Worm (Caenorhabditis elegans) whole organism, L2 larva: ENCODE results near the gene nspc-18.

ENCODE experiments used
- C34F6.9 ChIP-seq: fragments of 150-350 bp; optimal IDR thresholded peaks from 2 replicates; lab custom pipeline; 2014; ENCODE audit warnings: missing biosample characterization, missing genetic modification characterization
- F13H6.1 ChIP-seq: sonication (generic microtip); optimal IDR thresholded peaks from 2 replicates; lab custom pipeline; 2016; ENCODE audit warnings: missing genetic modification characterization, missing compliant biosample characterization
- R02D3.7 ChIP-seq: fragments of 150-350 bp; optimal IDR thresholded peaks from 2 replicates; lab custom pipeline; 2014; ENCODE audit warnings: missing biosample characterization, missing genetic modification characterization
- Y55F3AM.14 ChIP-seq: fragments of 200-800 bp; sonication (Bioruptor generic); optimal IDR thresholded peaks from 2 replicates; lab custom pipeline; 2018; ENCODE audit warnings: mild to moderate bottlenecking, missing genetic modification characterization, missing compliant biosample characterization
- ZK546.5 ChIP-seq: sonication (generic microtip); optimal IDR thresholded peaks from 2 replicates; lab custom pipeline; 2017; ENCODE audit warnings: missing biosample characterization, missing genetic modification characterization
- alr-1 ChIP-seq: fragments of 150-350 bp; optimal IDR thresholded peaks from 2 replicates; lab custom pipeline; 2014; ENCODE audit warnings: missing biosample characterization, missing genetic modification characterization
- aly-2 ChIP-seq: fragments of 150-350 bp; optimal IDR thresholded peaks from 2 replicates; lab custom pipeline; 2014; ENCODE audit warnings: missing biosample characterization, missing genetic modification characterization
- ama-1 ChIP-seq: fragments of 150-350 bp; optimal IDR thresholded peaks from 2 replicates; lab custom pipeline; 2018; ENCODE audit warnings: inconsistent platforms
- blmp-1 ChIP-seq: sonication (generic microtip); optimal IDR thresholded peaks from 2 replicates; lab custom pipeline; 2017; ENCODE audit warnings: missing genetic modification characterization, mild to moderate bottlenecking, missing compliant biosample characterization, antibody characterized with exemption, moderate library complexity; ENCODE audit not compliant: insufficient read depth
- ceh-16 ChIP-seq: fragments of 150-350 bp; optimal IDR thresholded peaks from 2 replicates; lab custom pipeline; 2014; ENCODE audit warnings: missing biosample characterization, missing genetic modification characterization
- ceh-82 ChIP-seq: fragments of 150-350 bp; optimal IDR thresholded peaks from 2 replicates; lab custom pipeline; 2014; ENCODE audit warnings: missing biosample characterization, missing genetic modification characterization
- crh-2 ChIP-seq: sonication (generic microtip); optimal IDR thresholded peaks from 2 replicates; lab custom pipeline; 2017; ENCODE audit warnings: missing biosample characterization, missing genetic modification characterization
- dmd-4 ChIP-seq: sonication (generic microtip); optimal IDR thresholded peaks from 2 replicates; lab custom pipeline; 2017; ENCODE audit warnings: missing biosample characterization, missing genetic modification characterization
- egl-27 ChIP-seq: sonication (generic microtip); optimal IDR thresholded peaks from 3 replicates; lab custom pipeline; 2017; ENCODE audit warnings: missing biosample characterization, missing genetic modification reagents, missing genetic modification characterization
- elt-1 ChIP-seq: fragments of 150-350 bp; optimal IDR thresholded peaks from 2 replicates; lab custom pipeline; 2014; ENCODE audit warnings: missing biosample characterization, missing genetic modification characterization
- elt-3 ChIP-seq: sonication (generic microtip); optimal IDR thresholded peaks from 2 replicates; lab custom pipeline; 2017; ENCODE audit warnings: missing biosample characterization, missing genetic modification characterization
- fos-1 ChIP-seq: fragments of 150-350 bp; optimal IDR thresholded peaks from 2 replicates; lab custom pipeline; 2014; ENCODE audit warnings: missing biosample characterization, missing genetic modification characterization
- gmeb-1 ChIP-seq: fragments of 150-350 bp; optimal IDR thresholded peaks from 2 replicates; lab custom pipeline; 2014; ENCODE audit warnings: missing biosample characterization, missing genetic modification characterization
- lin-11 ChIP-seq: fragments of 150-350 bp; sonication (generic microtip); optimal IDR thresholded peaks from 2 replicates; lab custom pipeline; 2014; ENCODE audit warnings: missing biosample characterization, missing genetic modification characterization, inconsistent platforms, mixed read lengths
- lin-13 ChIP-seq: fragments of 150-350 bp; optimal IDR thresholded peaks from 2 replicates; lab custom pipeline; 2014; ENCODE audit warnings: missing biosample characterization, missing genetic modification reagents, missing genetic modification characterization
- lin-39 ChIP-seq: fragments of 150-350 bp; optimal IDR thresholded peaks from 2 replicates; lab custom pipeline; 2014; ENCODE audit warnings: missing biosample characterization, missing genetic modification reagents, missing genetic modification characterization
- lsy-2 ChIP-seq, 2 experiments: fragments of 150-350 bp in 1 of 2; sonication (generic microtip) in 1 of 2; optimal IDR thresholded peaks; 2 replicates each; lab custom pipeline; 2014 to 2017; ENCODE audit warnings: missing biosample characterization in 2 of 2, missing genetic modification characterization in 2 of 2
- mab-5 ChIP-seq: fragments of 150-350 bp; optimal IDR thresholded peaks from 2 replicates; lab custom pipeline; 2014; ENCODE audit warnings: missing biosample characterization, missing genetic modification characterization
- mbf-1 ChIP-seq: sonication (generic microtip); optimal IDR thresholded peaks from 2 replicates; lab custom pipeline; 2017; ENCODE audit warnings: missing biosample characterization, missing genetic modification characterization
- mdl-1 ChIP-seq, 2 experiments: fragments of 150-350 bp in 1 of 2; sonication (generic microtip) in 1 of 2; optimal IDR thresholded peaks; 2 replicates each; lab custom pipeline; 2017; ENCODE audit warnings: missing biosample characterization in 2 of 2, missing genetic modification characterization in 2 of 2
- nhr-10 ChIP-seq: sonication (generic microtip); optimal IDR thresholded peaks from 2 replicates; lab custom pipeline; 2017; ENCODE audit warnings: missing biosample characterization, missing genetic modification characterization
- nhr-11 ChIP-seq: fragments of 150-350 bp; optimal IDR thresholded peaks from 2 replicates; lab custom pipeline; 2014; ENCODE audit warnings: missing biosample characterization, missing genetic modification characterization
- nhr-12 ChIP-seq: fragments of 150-350 bp; optimal IDR thresholded peaks from 2 replicates; lab custom pipeline; 2014; ENCODE audit warnings: missing biosample characterization, missing genetic modification characterization
- nhr-129 ChIP-seq: fragments of 150-350 bp; optimal IDR thresholded peaks from 2 replicates; lab custom pipeline; 2014; ENCODE audit warnings: missing biosample characterization, missing genetic modification characterization
- nhr-21 ChIP-seq: fragments of 150-350 bp; optimal IDR thresholded peaks from 2 replicates; lab custom pipeline; 2014; ENCODE audit warnings: missing biosample characterization, missing genetic modification characterization
- nhr-23 ChIP-seq: fragments of 150-350 bp; optimal IDR thresholded peaks from 2 replicates; lab custom pipeline; 2014; ENCODE audit warnings: missing biosample characterization, missing genetic modification reagents, missing genetic modification characterization
- nhr-237 ChIP-seq: fragments of 150-350 bp; optimal IDR thresholded peaks from 2 replicates; lab custom pipeline; 2014; ENCODE audit warnings: missing biosample characterization, missing genetic modification characterization
- nhr-25 ChIP-seq: fragments of 150-350 bp; sonication (generic microtip); optimal IDR thresholded peaks from 3 replicates; lab custom pipeline; 2014; ENCODE audit warnings: missing biosample characterization, missing genetic modification characterization
- nhr-6 ChIP-seq: fragments of 150-350 bp; optimal IDR thresholded peaks from 2 replicates; lab custom pipeline; 2014; ENCODE audit warnings: missing biosample characterization, missing genetic modification characterization
- nhr-77 ChIP-seq: fragments of 150-350 bp; optimal IDR thresholded peaks from 2 replicates; lab custom pipeline; 2014; ENCODE audit warnings: missing biosample characterization, missing genetic modification characterization
- peb-1 ChIP-seq: fragments of 150-350 bp; optimal IDR thresholded peaks from 2 replicates; lab custom pipeline; 2014; ENCODE audit warnings: missing biosample characterization, missing genetic modification characterization
- sem-4 ChIP-seq: fragments of 150-350 bp; optimal IDR thresholded peaks from 2 replicates; lab custom pipeline; 2014; ENCODE audit warnings: missing biosample characterization, missing genetic modification reagents, missing genetic modification characterization
- sma-3 ChIP-seq: sonication (generic microtip); optimal IDR thresholded peaks from 2 replicates; lab custom pipeline; 2016; ENCODE audit warnings: missing genetic modification reagents, missing genetic modification characterization, missing compliant biosample characterization
- sma-9 ChIP-seq, 2 experiments: fragments of 150-350 bp in 1 of 2; sonication (generic microtip) in 1 of 2; optimal IDR thresholded peaks; 2 replicates each; lab custom pipeline; 2014 to 2016; ENCODE audit warnings: missing genetic modification characterization in 2 of 2, mild to moderate bottlenecking in 1 of 2, missing biosample characterization in 1 of 2, missing compliant biosample characterization in 1 of 2, missing genetic modification reagents in 1 of 2, moderate library complexity in 1 of 2
- snpc-4 ChIP-seq: fragments of 150-350 bp; optimal IDR thresholded peaks from 2 replicates; lab custom pipeline; 2014; ENCODE audit warnings: missing biosample characterization, missing genetic modification characterization
- unc-55 ChIP-seq: fragments of 150-350 bp; sonication (generic microtip); optimal IDR thresholded peaks from 3 replicates; lab custom pipeline; 2014; ENCODE audit warnings: missing biosample characterization, missing genetic modification reagents, missing genetic modification characterization
- unc-62 ChIP-seq: fragments of 150-350 bp; optimal IDR thresholded peaks from 2 replicates; lab custom pipeline; 2014; ENCODE audit warnings: missing biosample characterization, missing genetic modification reagents, missing genetic modification characterization
- zag-1 ChIP-seq: fragments of 150-350 bp; optimal IDR thresholded peaks from 2 replicates; lab custom pipeline; 2014; ENCODE audit warnings: missing biosample characterization, missing genetic modification characterization
- ztf-1 ChIP-seq: fragments of 200-800 bp; sonication (Bioruptor generic); conservative IDR thresholded peaks from 2 replicates; pipeline ENCODE4 v1.3.6; 2022; ENCODE audit warnings: missing genetic modification characterization, missing compliant biosample characterization
- ztf-11 ChIP-seq: sonication (generic microtip); optimal IDR thresholded peaks from 2 replicates; lab custom pipeline; 2017; ENCODE audit warnings: missing biosample characterization, missing genetic modification characterization
- ztf-4 ChIP-seq: fragments of 150-350 bp; optimal IDR thresholded peaks from 2 replicates; lab custom pipeline; 2014; ENCODE audit warnings: missing biosample characterization, missing genetic modification characterization

The nspc-18 gene

DNA sequence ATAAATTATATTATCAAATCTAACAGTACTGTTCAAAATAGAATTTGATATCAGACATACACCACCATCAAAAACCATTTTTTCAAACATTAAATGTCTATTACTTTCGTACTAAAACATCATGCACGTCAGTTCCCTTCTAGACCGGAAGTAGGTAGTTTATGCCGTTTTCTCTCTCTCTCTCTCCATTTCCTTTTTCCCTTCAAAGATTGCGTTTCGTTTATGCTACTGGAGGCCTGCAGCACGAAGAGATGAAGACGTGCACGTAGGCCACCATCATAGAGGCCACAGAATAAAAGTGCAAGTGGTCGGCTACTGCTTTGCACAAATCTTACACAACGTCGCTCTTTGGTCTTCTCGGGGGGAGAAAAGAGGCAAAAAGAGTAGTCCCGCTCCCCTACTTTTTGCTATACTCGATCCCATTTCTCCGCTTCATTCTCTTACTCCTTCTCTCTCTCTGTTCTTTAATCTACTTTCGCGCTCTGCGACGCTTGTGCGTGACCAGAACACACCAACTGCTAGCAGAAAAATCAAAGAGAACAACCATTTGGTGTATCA is 34.0 kb upstream of the nspc-18 start:
- TF ChIP-seq ztf-1 (GFP tag; lab: Robert Waterston, UW) (no peak), nhr-25 (tag; lab: Kevin White, UChicago) (peak; percentile 24), elt-1 (tag; lab: Kevin White, UChicago) (no peak), nhr-11 (no peak), lin-39 (tag; lab: Kevin White, UChicago) (no peak), snpc-4 (tag; lab: Kevin White, UChicago) (no peak), nhr-10 (tag; lab: Kevin White, UChicago) (no peak), crh-2 (peak; percentile 77), lin-11 (tag; lab: Kevin White, UChicago) (peak; percentile 30), lin-13 (GFP tag; lab: Kevin White, UChicago) (peak; percentile 47), mbf-1 (tag; lab: Kevin White, UChicago) (no peak), egl-27 (tag; lab: Kevin White, UChicago) (peak; percentile 74), unc-55 (GFP tag; lab: Kevin White, UChicago) (peak; percentile 67), fos-1 (tag; lab: Kevin White, UChicago) (peak; percentile 46), ztf-4 (peak; percentile 45), sem-4 (tag; lab: Kevin White, UChicago) (peak; percentile 73), unc-62 (GFP tag; lab: Kevin White, UChicago) (no peak), peb-1 (no peak), lsy-2 (tag; optimal IDR thresholded peaks at IDR 0.05; lab: Kevin White, UChicago) (peak in 1 of 2 experiments; percentile 62), dmd-4 (no peak), nhr-129 (tag; lab: Kevin White, UChicago) (peak; percentile 79), sma-9 (GFP tag; optimal IDR thresholded peaks at IDR 0.05; lab: Kevin White, UChicago) (peak; percentile 97), sma-9 (tag; optimal IDR thresholded peaks at IDR 0.05; lab: Kevin White, UChicago) (no peak), R02D3.7 (tag; lab: Kevin White, UChicago) (no peak), C34F6.9 (tag; lab: Kevin White, UChicago) (peak; percentile 51), nhr-77 (tag; lab: Kevin White, UChicago) (no peak), mdl-1 (tag; optimal IDR thresholded peaks at IDR 0.05; lab: Kevin White, UChicago) (peak; percentile 69 to 82), ceh-16 (tag; lab: Kevin White, UChicago) (peak; percentile 12), nhr-21 (peak; percentile 60), ztf-11 (tag; lab: Kevin White, UChicago) (no peak), gmeb-1 (tag; lab: Kevin White, UChicago) (no peak), elt-3 (no peak), nhr-237 (tag; lab: Kevin White, UChicago) (no peak), alr-1 (tag; lab: Kevin White, UChicago) (no peak), Y55F3AM.14 (GFP tag; lab: Kevin White, UChicago) (peak; percentile 75), nhr-23 (tag; lab: Kevin White, UChicago) (no peak), nhr-12 (tag; lab: Kevin White, UChicago) (no peak), aly-2 (tag; lab: Kevin White, UChicago) (no peak), ama-1 (lab: Kevin White, UChicago) (no peak), zag-1 (tag; lab: Kevin White, UChicago) (peak; percentile 87), blmp-1 (tag; lab: Kevin White, UChicago) (peak; percentile 92), nhr-6 (tag; lab: Kevin White, UChicago) (peak; percentile 58), ZK546.5 (tag; lab: Kevin White, UChicago) (no peak), mab-5 (tag; lab: Kevin White, UChicago) (peak; percentile 60), F13H6.1 (tag; lab: Kevin White, UChicago) (peak; percentile 87), sma-3 (GFP tag; lab: Kevin White, UChicago) (peak; percentile 50), ceh-82 (tag; lab: Kevin White, UChicago) (no peak)
